Worm (Caenorhabditis elegans) whole organism, early embryonic: ENCODE results near the gene let-653.

ENCODE experiments used
- F13C5.2 ChIP-seq: sonication (generic microtip); optimal IDR thresholded peaks from 2 replicates; lab custom pipeline; 2017; ENCODE audit warnings: mild to moderate bottlenecking, missing genetic modification characterization, inconsistent platforms, missing compliant biosample characterization
- ama-1 ChIP-seq: fragments of 150-350 bp; optimal IDR thresholded peaks from 2 replicates; lab custom pipeline; 2014
- ets-7 ChIP-seq: sonication (generic microtip); optimal IDR thresholded peaks from 2 replicates; lab custom pipeline; 2016; ENCODE audit warnings: missing genotype, missing genetic modification characterization, missing compliant biosample characterization
- hmg-4 ChIP-seq: fragments of 200-800 bp; sonication (Bioruptor generic); optimal IDR thresholded peaks from 2 replicates; lab custom pipeline; 2018; ENCODE audit warnings: mild to moderate bottlenecking, missing genetic modification characterization, missing compliant biosample characterization
- hnd-1 ChIP-seq: sonication (generic microtip); optimal IDR thresholded peaks from 2 replicates; lab custom pipeline; 2016; ENCODE audit warnings: missing genetic modification characterization, missing compliant biosample characterization
- scrt-1 ChIP-seq: fragments of 200-800 bp; sonication (Bioruptor generic); IDR thresholded peaks from 2 replicates; pipeline ENCODE4 v1.3.6; 2022; ENCODE audit warnings: missing genetic modification characterization, missing compliant biosample characterization
- tbx-11 ChIP-seq: fragments of 200-800 bp; sonication (Bioruptor generic); IDR thresholded peaks from 2 replicates; pipeline ENCODE4 v1.3.6; 2022; ENCODE audit warnings: missing genetic modification characterization, missing compliant biosample characterization
- tbx-37 ChIP-seq: fragments of 200-800 bp; sonication (Bioruptor generic); conservative IDR thresholded peaks from 2 replicates; pipeline ENCODE4 v1.3.6; 2022; ENCODE audit warnings: missing genetic modification reagents, missing genetic modification characterization, missing compliant biosample characterization
- tra-4 ChIP-seq: sonication (generic microtip); optimal IDR thresholded peaks from 2 replicates; lab custom pipeline; 2017; ENCODE audit warnings: missing genetic modification characterization, missing compliant biosample characterization

- TF ChIP-seq ama-1 (lab: Kevin White, UChicago) (no peak), tbx-37 (GFP tag; lab: Robert Waterston, UW) (no peak), hnd-1 (tag; lab: Kevin White, UChicago) (no peak), tra-4 (tag; lab: Kevin White, UChicago) (no peak), F13C5.2 (no peak), ets-7 (tag; lab: Kevin White, UChicago) (no peak), tbx-11 (no peak), scrt-1 (GFP tag; lab: Robert Waterston, UW) (no peak), hmg-4 (GFP tag; lab: Kevin White, UChicago) (no peak)
These were observed 1.9 kb upstream of the let-653 start for ce11 chrIV:11883478-11883877.
